Fruit fly (Drosophila melanogaster): ENCODE data around the gene btl.

Gene btl

DNA sequence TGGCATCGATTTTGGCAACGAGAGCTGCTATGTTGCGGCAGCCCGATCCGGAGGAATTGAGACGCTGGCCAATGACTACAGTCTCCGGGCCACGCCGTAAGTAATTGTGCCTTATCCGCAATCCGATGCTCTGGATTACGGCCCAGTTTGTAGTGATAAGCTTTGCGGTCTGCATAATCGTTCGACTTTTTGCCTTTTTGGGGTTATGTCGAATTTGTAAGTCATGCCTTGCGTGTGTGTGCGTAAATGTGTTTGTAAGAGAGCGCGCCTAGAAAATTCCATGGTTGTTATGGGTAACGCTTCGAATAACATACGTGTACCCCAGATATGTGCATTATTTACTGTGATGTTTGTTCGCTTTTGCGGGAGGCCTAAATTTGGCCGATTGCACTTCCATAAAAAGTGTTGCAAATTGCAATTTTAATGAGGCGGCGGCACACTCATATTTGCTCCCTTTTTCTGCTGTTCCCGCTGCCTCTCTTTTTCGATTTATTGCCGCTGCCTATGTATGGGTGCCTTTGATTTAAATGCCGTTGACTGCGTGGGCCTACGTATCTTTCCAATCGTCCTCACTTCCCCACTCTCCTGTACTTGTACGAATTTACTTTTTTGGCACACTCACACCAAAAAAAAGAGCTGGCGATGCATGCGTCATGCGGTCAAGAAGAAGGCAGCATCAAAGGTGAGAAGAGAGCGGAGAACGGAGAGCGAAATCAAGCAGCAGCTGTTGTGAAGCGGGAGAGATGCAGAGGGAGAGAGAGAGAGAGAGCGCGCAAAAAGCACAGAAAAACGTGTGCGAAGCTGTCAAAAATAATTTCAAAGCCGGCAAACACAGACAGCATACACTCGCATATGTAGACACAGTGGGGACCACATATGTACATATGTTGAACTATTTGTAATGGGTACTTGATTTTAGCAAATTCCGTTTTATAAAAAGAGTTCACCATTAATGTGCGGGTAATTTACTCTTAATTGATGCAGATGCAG lies 37.6 kb upstream of the btl start (continued):
- TF ChIP-seq Rfx (GFP tag; IDR thresholded peaks at IDR 0.05), result peak; percentile 51
- no peak for TF ChIP-seq psq (GFP tag; optimal IDR thresholded peaks at IDR 0.05)
- TF ChIP-seq CG18011 (GFP tag; optimal IDR thresholded peaks at IDR 0.05), result no peak
- TF ChIP-seq CG9797 (GFP tag; optimal IDR thresholded peaks at IDR 0.05), result no peak
- no peak for TF ChIP-seq CG10267 (tag; optimal IDR thresholded peaks at IDR 0.05)
- TF ChIP-seq B-H1 (GFP tag; IDR thresholded peaks at IDR 0.05), result peak; percentile 17; the same call in 1 of the 3 replicates
- 0 out of 2 replicates have a peak, but pooled peaks have one; percentile 29 for TF ChIP-seq unc-4 (GFP tag; IDR thresholded peaks at IDR 0.05; ENCODE audit: partially characterized antibody)
- no peak for TF ChIP-seq MESR4 (GFP tag; optimal IDR thresholded peaks at IDR 0.05)
- TF ChIP-seq CG14860 (GFP tag; IDR thresholded peaks at IDR 0.05; ENCODE audit: partially characterized antibody), result no peak
- TF ChIP-seq Ets65A (GFP tag), result no peak
- TF ChIP-seq gro (GFP tag; optimal IDR thresholded peaks at IDR 0.05), result no peak
- no peak for TF ChIP-seq HLHmδ (GFP tag; optimal IDR thresholded peaks at IDR 0.05)
- TF ChIP-seq Eip74EF (GFP tag; optimal IDR thresholded peaks at IDR 0.05), result no peak
- no peak for TF ChIP-seq Lhr (GFP tag; optimal IDR thresholded peaks at IDR 0.05)
- TF ChIP-seq Mrtf (GFP tag; IDR thresholded peaks at IDR 0.05), result no peak
- no peak for TF ChIP-seq CG17802 (tag; optimal IDR thresholded peaks at IDR 0.05)
- no peak for TF ChIP-seq Stat92E (GFP tag; optimal IDR thresholded peaks at IDR 0.05)
- TF ChIP-seq vfl (GFP tag; optimal IDR thresholded peaks at IDR 0.05), result no peak
- TF ChIP-seq CG1529 (GFP tag; optimal IDR thresholded peaks at IDR 0.05), result no peak
- no peak for TF ChIP-seq Hsf (GFP tag; optimal IDR thresholded peaks at IDR 0.05)
- no peak for TF ChIP-seq CG18476 (GFP tag; optimal IDR thresholded peaks at IDR 0.05)
- TF ChIP-seq Med (GFP tag), result peak; percentile 86
- TF ChIP-seq Dll (GFP tag; IDR thresholded peaks at IDR 0.05; ENCODE audit: partially characterized antibody), result peak; percentile 29; the same call in 1 of the 4 replicates
- peak; percentile 55; the same call in 2 of the 3 replicates for TF ChIP-seq Dbx (GFP tag; IDR thresholded peaks at IDR 0.05)
- TF ChIP-seq CG4730 (GFP tag; IDR thresholded peaks at IDR 0.05), result no peak
- no peak for TF ChIP-seq chn (GFP tag; optimal IDR thresholded peaks at IDR 0.05)
- TF ChIP-seq Elba2 (GFP tag; optimal IDR thresholded peaks at IDR 0.05), result no peak
- TF ChIP-seq Neu2 (GFP tag; optimal IDR thresholded peaks at IDR 0.05; ENCODE audit: borderline replicate concordance), result no peak
- TF ChIP-seq lola (GFP tag; optimal IDR thresholded peaks at IDR 0.05), result no peak
- TF ChIP-seq ac (GFP tag; optimal IDR thresholded peaks at IDR 0.05), result no peak
- peak; percentile 43 for TF ChIP-seq YL-1 (GFP tag; optimal IDR thresholded peaks at IDR 0.05)
- no peak for TF ChIP-seq trem (tag; optimal IDR thresholded peaks at IDR 0.05)
- TF ChIP-seq Oli (tag; optimal IDR thresholded peaks at IDR 0.05), result no peak
- no peak for TF ChIP-seq ftz-f1 (GFP tag; optimal IDR thresholded peaks at IDR 0.05)
- TF ChIP-seq CG8924 (tag; optimal IDR thresholded peaks at IDR 0.05), result peak; percentile 12
- no peak for TF ChIP-seq CG5953 (GFP tag; IDR thresholded peaks at IDR 0.05)
- TF ChIP-seq hth (optimal IDR thresholded peaks at IDR 0.05), result no peak
- peak; percentile 33 for TF ChIP-seq pfk (GFP tag; optimal IDR thresholded peaks at IDR 0.05)
- no peak for TF ChIP-seq CTCF (GFP tag; optimal IDR thresholded peaks at IDR 0.05)
- TF ChIP-seq exex (tag; optimal IDR thresholded peaks at IDR 0.05), result no peak
- TF ChIP-seq chinmo (GFP tag; IDR thresholded peaks at IDR 0.05; ENCODE audit: partially characterized antibody), result peak; percentile 89; the same call in 2 of the 4 replicates
- TF ChIP-seq CG33213 (GFP tag; optimal IDR thresholded peaks at IDR 0.05), result no peak
- TF ChIP-seq gt (GFP tag; IDR thresholded peaks at IDR 0.05), result no peak
- TF ChIP-seq CG16815 (GFP tag; optimal IDR thresholded peaks at IDR 0.05), result no peak
- no peak for TF ChIP-seq CG18764 (GFP tag; optimal IDR thresholded peaks at IDR 0.05)
- no peak for TF ChIP-seq fd102C (GFP tag; optimal IDR thresholded peaks at IDR 0.05)
- peak; percentile 35 for TF ChIP-seq HmgZ (tag; optimal IDR thresholded peaks at IDR 0.05)
- TF ChIP-seq Rx (GFP tag; IDR thresholded peaks at IDR 0.05), result no peak
